Worm (Caenorhabditis elegans) whole organism, early embryonic: ENCODE results near the gene lipl-7.

Experiments used
- B0310.2 ChIP-seq: sonication (generic microtip); optimal IDR thresholded peaks from 2 replicates; lab custom pipeline; 2016; ENCODE audit warnings: mild to moderate bottlenecking, missing genetic modification characterization, missing compliant biosample characterization
- F13C5.2 ChIP-seq: sonication (generic microtip); optimal IDR thresholded peaks from 2 replicates; lab custom pipeline; 2017; ENCODE audit warnings: mild to moderate bottlenecking, missing genetic modification characterization, inconsistent platforms, missing compliant biosample characterization
- ama-1 ChIP-seq: fragments of 150-350 bp; optimal IDR thresholded peaks from 2 replicates; lab custom pipeline; 2014
- ceh-36 ChIP-seq: sonication (generic microtip); optimal IDR thresholded peaks from 2 replicates; lab custom pipeline; 2016; ENCODE audit warnings: missing genetic modification characterization, inconsistent platforms, missing compliant biosample characterization
- ets-7 ChIP-seq: sonication (generic microtip); optimal IDR thresholded peaks from 2 replicates; lab custom pipeline; 2016; ENCODE audit warnings: missing genotype, missing genetic modification characterization, missing compliant biosample characterization
- flt-1 ChIP-seq: fragments of 200-800 bp; sonication (Bioruptor generic); IDR thresholded peaks from 2 replicates; pipeline ENCODE4 v1.3.6; 2022; ENCODE audit warnings: missing genetic modification characterization, missing compliant biosample characterization
- hmbx-1 ChIP-seq: sonication (generic microtip); optimal IDR thresholded peaks from 2 replicates; lab custom pipeline; 2016; ENCODE audit warnings: mild to moderate bottlenecking, missing genetic modification characterization, missing compliant biosample characterization
- scrt-1 ChIP-seq: fragments of 200-800 bp; sonication (Bioruptor generic); IDR thresholded peaks from 2 replicates; pipeline ENCODE4 v1.3.6; 2022; ENCODE audit warnings: missing genetic modification characterization, missing compliant biosample characterization
- tbx-11 ChIP-seq: fragments of 200-800 bp; sonication (Bioruptor generic); IDR thresholded peaks from 2 replicates; pipeline ENCODE4 v1.3.6; 2022; ENCODE audit warnings: missing genetic modification characterization, missing compliant biosample characterization
- tbx-37 ChIP-seq: fragments of 200-800 bp; sonication (Bioruptor generic); conservative IDR thresholded peaks from 2 replicates; pipeline ENCODE4 v1.3.6; 2022; ENCODE audit warnings: missing genetic modification reagents, missing genetic modification characterization, missing compliant biosample characterization
- tra-4 ChIP-seq: sonication (generic microtip); optimal IDR thresholded peaks from 2 replicates; lab custom pipeline; 2017; ENCODE audit warnings: missing genetic modification characterization, missing compliant biosample characterization

ce11 chrIV:10242458-10243123, 968 bp upstream of the lipl-7 start:
- no peak for TF ChIP-seq ama-1 (lab: Kevin White, UChicago)
- no peak for TF ChIP-seq B0310.2 (tag; lab: Kevin White, UChicago)
- TF ChIP-seq hmbx-1 (tag; lab: Kevin White, UChicago): no peak
- TF ChIP-seq tbx-11 (GFP tag; lab: Robert Waterston, UW): no peak
- no peak for TF ChIP-seq ets-7
- no peak for TF ChIP-seq flt-1 (GFP tag; lab: Robert Waterston, UW)
- no peak for TF ChIP-seq F13C5.2
- TF ChIP-seq ceh-36 (tag; lab: Kevin White, UChicago): no peak
- TF ChIP-seq tra-4 (tag; lab: Kevin White, UChicago): no peak
- TF ChIP-seq tbx-37 (GFP tag; lab: Robert Waterston, UW): no peak
- TF ChIP-seq scrt-1: no peak
